Worm (Caenorhabditis elegans) whole organism, L2 larva: ENCODE measurements around the gene cld-9.

Experiments used
- C34F6.9 ChIP-seq: fragments of 150-350 bp; optimal IDR thresholded peaks from 2 replicates; lab custom pipeline; 2014; ENCODE audit warnings: missing biosample characterization, missing genetic modification characterization
- F13H6.1 ChIP-seq: sonication (generic microtip); optimal IDR thresholded peaks from 2 replicates; lab custom pipeline; 2016; ENCODE audit warnings: missing genetic modification characterization, missing compliant biosample characterization
- R02D3.7 ChIP-seq: fragments of 150-350 bp; optimal IDR thresholded peaks from 2 replicates; lab custom pipeline; 2014; ENCODE audit warnings: missing biosample characterization, missing genetic modification characterization
- Y55F3AM.14 ChIP-seq: fragments of 200-800 bp; sonication (Bioruptor generic); optimal IDR thresholded peaks from 2 replicates; lab custom pipeline; 2018; ENCODE audit warnings: mild to moderate bottlenecking, missing genetic modification characterization, missing compliant biosample characterization
- ZK546.5 ChIP-seq: sonication (generic microtip); optimal IDR thresholded peaks from 2 replicates; lab custom pipeline; 2017; ENCODE audit warnings: missing biosample characterization, missing genetic modification characterization
- aly-2 ChIP-seq: fragments of 150-350 bp; optimal IDR thresholded peaks from 2 replicates; lab custom pipeline; 2014; ENCODE audit warnings: missing biosample characterization, missing genetic modification characterization
- ama-1 ChIP-seq: fragments of 150-350 bp; optimal IDR thresholded peaks from 2 replicates; lab custom pipeline; 2018; ENCODE audit warnings: inconsistent platforms
- blmp-1 ChIP-seq: sonication (generic microtip); optimal IDR thresholded peaks from 2 replicates; lab custom pipeline; 2017; ENCODE audit warnings: missing genetic modification characterization, mild to moderate bottlenecking, missing compliant biosample characterization, antibody characterized with exemption, moderate library complexity; ENCODE audit not compliant: insufficient read depth
- ceh-16 ChIP-seq: fragments of 150-350 bp; optimal IDR thresholded peaks from 2 replicates; lab custom pipeline; 2014; ENCODE audit warnings: missing biosample characterization, missing genetic modification characterization
- crh-2 ChIP-seq: sonication (generic microtip); optimal IDR thresholded peaks from 2 replicates; lab custom pipeline; 2017; ENCODE audit warnings: missing biosample characterization, missing genetic modification characterization
- egl-27 ChIP-seq: sonication (generic microtip); optimal IDR thresholded peaks from 3 replicates; lab custom pipeline; 2017; ENCODE audit warnings: missing biosample characterization, missing genetic modification reagents, missing genetic modification characterization
- elt-1 ChIP-seq: fragments of 150-350 bp; optimal IDR thresholded peaks from 2 replicates; lab custom pipeline; 2014; ENCODE audit warnings: missing biosample characterization, missing genetic modification characterization
- elt-3 ChIP-seq: sonication (generic microtip); optimal IDR thresholded peaks from 2 replicates; lab custom pipeline; 2017; ENCODE audit warnings: missing biosample characterization, missing genetic modification characterization
- fos-1 ChIP-seq: fragments of 150-350 bp; optimal IDR thresholded peaks from 2 replicates; lab custom pipeline; 2014; ENCODE audit warnings: missing biosample characterization, missing genetic modification characterization
- lin-11 ChIP-seq: fragments of 150-350 bp; sonication (generic microtip); optimal IDR thresholded peaks from 2 replicates; lab custom pipeline; 2014; ENCODE audit warnings: missing biosample characterization, missing genetic modification characterization, inconsistent platforms, mixed read lengths
- lin-13 ChIP-seq: fragments of 150-350 bp; optimal IDR thresholded peaks from 2 replicates; lab custom pipeline; 2014; ENCODE audit warnings: missing biosample characterization, missing genetic modification reagents, missing genetic modification characterization
- lsy-2 ChIP-seq, 2 experiments: fragments of 150-350 bp in 1 of 2; sonication (generic microtip) in 1 of 2; optimal IDR thresholded peaks; 2 replicates each; lab custom pipeline; 2014 to 2017; ENCODE audit warnings: missing biosample characterization in 2 of 2, missing genetic modification characterization in 2 of 2
- mab-5 ChIP-seq: fragments of 150-350 bp; optimal IDR thresholded peaks from 2 replicates; lab custom pipeline; 2014; ENCODE audit warnings: missing biosample characterization, missing genetic modification characterization
- mbf-1 ChIP-seq: sonication (generic microtip); optimal IDR thresholded peaks from 2 replicates; lab custom pipeline; 2017; ENCODE audit warnings: missing biosample characterization, missing genetic modification characterization
- mdl-1 ChIP-seq, 2 experiments: fragments of 150-350 bp in 1 of 2; sonication (generic microtip) in 1 of 2; optimal IDR thresholded peaks; 2 replicates each; lab custom pipeline; 2017; ENCODE audit warnings: missing biosample characterization in 2 of 2, missing genetic modification characterization in 2 of 2
- nhr-10 ChIP-seq: sonication (generic microtip); optimal IDR thresholded peaks from 2 replicates; lab custom pipeline; 2017; ENCODE audit warnings: missing biosample characterization, missing genetic modification characterization
- nhr-12 ChIP-seq: fragments of 150-350 bp; optimal IDR thresholded peaks from 2 replicates; lab custom pipeline; 2014; ENCODE audit warnings: missing biosample characterization, missing genetic modification characterization
- nhr-21 ChIP-seq: fragments of 150-350 bp; optimal IDR thresholded peaks from 2 replicates; lab custom pipeline; 2014; ENCODE audit warnings: missing biosample characterization, missing genetic modification characterization
- nhr-23 ChIP-seq: fragments of 150-350 bp; optimal IDR thresholded peaks from 2 replicates; lab custom pipeline; 2014; ENCODE audit warnings: missing biosample characterization, missing genetic modification reagents, missing genetic modification characterization
- nhr-237 ChIP-seq: fragments of 150-350 bp; optimal IDR thresholded peaks from 2 replicates; lab custom pipeline; 2014; ENCODE audit warnings: missing biosample characterization, missing genetic modification characterization
- nhr-25 ChIP-seq: fragments of 150-350 bp; sonication (generic microtip); optimal IDR thresholded peaks from 3 replicates; lab custom pipeline; 2014; ENCODE audit warnings: missing biosample characterization, missing genetic modification characterization
- nhr-6 ChIP-seq: fragments of 150-350 bp; optimal IDR thresholded peaks from 2 replicates; lab custom pipeline; 2014; ENCODE audit warnings: missing biosample characterization, missing genetic modification characterization
- peb-1 ChIP-seq: fragments of 150-350 bp; optimal IDR thresholded peaks from 2 replicates; lab custom pipeline; 2014; ENCODE audit warnings: missing biosample characterization, missing genetic modification characterization
- sem-4 ChIP-seq: fragments of 150-350 bp; optimal IDR thresholded peaks from 2 replicates; lab custom pipeline; 2014; ENCODE audit warnings: missing biosample characterization, missing genetic modification reagents, missing genetic modification characterization
- skn-1 ChIP-seq: sonication (generic microtip); optimal IDR thresholded peaks from 2 replicates; lab custom pipeline; 2017; ENCODE audit warnings: missing biosample characterization, missing genetic modification characterization
- sma-3 ChIP-seq: sonication (generic microtip); optimal IDR thresholded peaks from 2 replicates; lab custom pipeline; 2016; ENCODE audit warnings: missing genetic modification reagents, missing genetic modification characterization, missing compliant biosample characterization
- sma-9 ChIP-seq, 2 experiments: fragments of 150-350 bp in 1 of 2; sonication (generic microtip) in 1 of 2; optimal IDR thresholded peaks; 2 replicates each; lab custom pipeline; 2014 to 2016; ENCODE audit warnings: missing genetic modification characterization in 2 of 2, mild to moderate bottlenecking in 1 of 2, missing biosample characterization in 1 of 2, missing compliant biosample characterization in 1 of 2, missing genetic modification reagents in 1 of 2, moderate library complexity in 1 of 2
- snpc-4 ChIP-seq: fragments of 150-350 bp; optimal IDR thresholded peaks from 2 replicates; lab custom pipeline; 2014; ENCODE audit warnings: missing biosample characterization, missing genetic modification characterization
- unc-39 ChIP-seq: fragments of 150-350 bp; optimal IDR thresholded peaks from 2 replicates; lab custom pipeline; 2014; ENCODE audit warnings: missing biosample characterization, missing genetic modification characterization
- unc-55 ChIP-seq: fragments of 150-350 bp; sonication (generic microtip); optimal IDR thresholded peaks from 3 replicates; lab custom pipeline; 2014; ENCODE audit warnings: missing biosample characterization, missing genetic modification reagents, missing genetic modification characterization
- unc-62 ChIP-seq: fragments of 150-350 bp; optimal IDR thresholded peaks from 2 replicates; lab custom pipeline; 2014; ENCODE audit warnings: missing biosample characterization, missing genetic modification reagents, missing genetic modification characterization
- zag-1 ChIP-seq: fragments of 150-350 bp; optimal IDR thresholded peaks from 2 replicates; lab custom pipeline; 2014; ENCODE audit warnings: missing biosample characterization, missing genetic modification characterization
- ztf-1 ChIP-seq: fragments of 200-800 bp; sonication (Bioruptor generic); conservative IDR thresholded peaks from 2 replicates; pipeline ENCODE4 v1.3.6; 2022; ENCODE audit warnings: missing genetic modification characterization, missing compliant biosample characterization
- ztf-11 ChIP-seq: sonication (generic microtip); optimal IDR thresholded peaks from 2 replicates; lab custom pipeline; 2017; ENCODE audit warnings: missing biosample characterization, missing genetic modification characterization
- ztf-4 ChIP-seq: fragments of 150-350 bp; optimal IDR thresholded peaks from 2 replicates; lab custom pipeline; 2014; ENCODE audit warnings: missing biosample characterization, missing genetic modification characterization

cld-9 gene

ce11 chrV:13768941-13769436 lies 17.3 kb upstream of the cld-9 start, which contains the start of gene nas-24:
TSS of gene nas-24 (plus strand) at chrV:13769386.
- TF ChIP-seq elt-3 (tag; lab: Kevin White, UChicago) (no peak), unc-55 (GFP tag; lab: Kevin White, UChicago) (no peak), Y55F3AM.14 (no peak), fos-1 (peak; percentile 78)
- TF ChIP-seq, all 48 proteins: peak for 1

- no peak for TF ChIP-seq nhr-12
- TF ChIP-seq R02D3.7 (tag; lab: Kevin White, UChicago): no peak
- TF ChIP-seq nhr-25 (tag; lab: Kevin White, UChicago): no peak
- no peak for TF ChIP-seq ztf-11 (tag; lab: Kevin White, UChicago)
- no peak for TF ChIP-seq sma-3 (GFP tag; lab: Kevin White, UChicago)
- TF ChIP-seq nhr-10 (tag; lab: Kevin White, UChicago): no peak
- TF ChIP-seq ceh-16 (tag; lab: Kevin White, UChicago): no peak
- TF ChIP-seq F13H6.1: no peak
- TF ChIP-seq lsy-2 (tag; optimal IDR thresholded peaks at IDR 0.05; lab: Kevin White, UChicago): no peak
- no peak for TF ChIP-seq peb-1
- TF ChIP-seq mdl-1 (tag; optimal IDR thresholded peaks at IDR 0.05; lab: Kevin White, UChicago): no peak
- no peak for TF ChIP-seq ztf-1 (GFP tag; lab: Robert Waterston, UW)
- no peak for TF ChIP-seq elt-3 (tag; lab: Kevin White, UChicago)
- TF ChIP-seq Y55F3AM.14: no peak
- TF ChIP-seq ZK546.5 (tag; lab: Kevin White, UChicago): no peak
- no peak for TF ChIP-seq skn-1 (tag; lab: Kevin White, UChicago)
- no peak for TF ChIP-seq elt-1 (tag; lab: Kevin White, UChicago)
Observed at ce11 chrV:13768388-13768787, 16.7 kb upstream of the cld-9 start, which contains the start of gene F20G2.3. TSS of gene F20G2.3 (minus strand) at chrV:13768488.

- TF ChIP-seq elt-1 (tag; lab: Kevin White, UChicago) (no peak), crh-2 (tag; lab: Kevin White, UChicago) (no peak), unc-62 (GFP tag; lab: Kevin White, UChicago) (no peak), lsy-2 (tag; optimal IDR thresholded peaks at IDR 0.05; lab: Kevin White, UChicago) (peak in 1 of 2 experiments; percentile 11), nhr-21 (peak; percentile 11)
Observed at ce11 chrV:13763723-13764122, 12.0 kb upstream of the cld-9 start.

DNA sequence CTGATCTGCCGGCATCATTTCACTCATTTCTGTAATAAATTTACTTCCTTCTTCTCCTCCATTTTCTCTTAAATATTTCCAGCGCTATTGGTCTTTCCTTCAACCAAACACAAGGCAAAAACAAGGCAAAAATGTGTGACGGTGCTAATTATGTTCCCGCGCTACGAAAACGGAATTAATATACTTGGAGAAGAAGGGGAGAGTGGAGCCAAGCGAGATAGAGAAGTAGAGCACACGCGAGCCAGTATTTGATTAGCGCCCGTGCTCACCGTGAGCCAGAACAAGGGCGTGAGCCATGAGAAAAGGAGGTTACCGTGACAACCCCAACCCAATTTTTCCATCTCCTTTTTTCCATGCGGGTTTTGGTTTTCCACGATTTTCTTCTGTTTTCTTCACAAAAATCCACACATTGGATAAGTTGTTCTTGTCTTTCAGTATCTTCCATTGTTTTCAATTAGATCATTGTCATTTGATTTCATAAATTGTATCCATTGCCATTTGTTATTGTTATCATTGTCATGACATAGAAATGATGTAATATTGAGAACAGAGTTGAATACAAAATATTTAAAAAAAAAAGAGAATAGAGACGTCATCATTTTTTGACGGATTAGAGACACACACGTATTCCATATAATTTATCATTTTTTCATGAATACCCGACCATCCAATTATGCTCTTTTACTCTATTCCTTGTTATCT lies 10.9 kb upstream of the cld-9 start, which contains the start of gene F20G2.6:
TSS of gene F20G2.6 (plus strand) at position 652 of the 702 bp plus-strand sequence.
- TF ChIP-seq fos-1 (no peak), egl-27 (tag; lab: Kevin White, UChicago) (no peak), nhr-237 (no peak), ama-1 (lab: Kevin White, UChicago) (no peak), ztf-4 (tag; lab: Kevin White, UChicago) (no peak), lin-11 (tag; lab: Kevin White, UChicago) (peak; percentile 33), R02D3.7 (tag; lab: Kevin White, UChicago) (no peak), sem-4 (tag; lab: Kevin White, UChicago) (no peak)

ce11 chrV:13757349-13757748 lies 5.7 kb upstream of the cld-9 start:
- no peak for TF ChIP-seq lin-11 (tag; lab: Kevin White, UChicago)
- TF ChIP-seq unc-55 (GFP tag; lab: Kevin White, UChicago): peak; percentile 94
- no peak for TF ChIP-seq F13H6.1
- no peak for TF ChIP-seq ZK546.5 (tag; lab: Kevin White, UChicago)
- TF ChIP-seq ztf-11 (tag; lab: Kevin White, UChicago): no peak
- TF ChIP-seq unc-39 (tag; lab: Kevin White, UChicago): no peak
- TF ChIP-seq blmp-1: no peak
- TF ChIP-seq Y55F3AM.14: no peak
- TF ChIP-seq egl-27 (tag; lab: Kevin White, UChicago): no peak
- TF ChIP-seq mab-5 (tag; lab: Kevin White, UChicago): no peak
- TF ChIP-seq C34F6.9 (tag; lab: Kevin White, UChicago): peak; percentile 76
- no peak for TF ChIP-seq nhr-6 (tag; lab: Kevin White, UChicago)
- TF ChIP-seq peb-1: no peak
- peak; percentile 37 for TF ChIP-seq skn-1 (tag; lab: Kevin White, UChicago)
- peak; percentile 3 for TF ChIP-seq crh-2 (tag; lab: Kevin White, UChicago)
- TF ChIP-seq nhr-23: no peak
- no peak for TF ChIP-seq nhr-21
- no peak for TF ChIP-seq nhr-25 (tag; lab: Kevin White, UChicago)
- TF ChIP-seq aly-2: no peak
- TF ChIP-seq zag-1 (tag; lab: Kevin White, UChicago): no peak
- no peak for TF ChIP-seq unc-62 (GFP tag; lab: Kevin White, UChicago)
- TF ChIP-seq lsy-2 (tag; optimal IDR thresholded peaks at IDR 0.05; lab: Kevin White, UChicago): peak in 1 of 2 experiments; percentile 60
- no peak for TF ChIP-seq elt-3 (tag; lab: Kevin White, UChicago)
- no peak for TF ChIP-seq ceh-16 (tag; lab: Kevin White, UChicago)
- no peak for TF ChIP-seq mbf-1 (tag; lab: Kevin White, UChicago)
- TF ChIP-seq nhr-12: no peak
- peak; percentile 25 for TF ChIP-seq lin-13 (GFP tag; lab: Kevin White, UChicago)
- TF ChIP-seq sma-9 (GFP tag; optimal IDR thresholded peaks at IDR 0.05; lab: Kevin White, UChicago): peak; percentile 4
- TF ChIP-seq sma-9 (tag; optimal IDR thresholded peaks at IDR 0.05; lab: Kevin White, UChicago): no peak
- no peak for TF ChIP-seq sem-4 (tag; lab: Kevin White, UChicago)
- TF ChIP-seq fos-1: peak; percentile 39
- peak; percentile 1 for TF ChIP-seq snpc-4
